Fruit fly (Drosophila melanogaster) whole organism: ENCODE results near the gene CG4968.
A peak's percentile ranks its signal among the peaks of the same experiment; 100 is the strongest.

Experiments used
- CG8478 ChIP-seq: fragments of >200 bp; optimal IDR thresholded peaks from 2 replicates; lab custom pipeline; 2018; ENCODE audit warnings: inconsistent platforms
- Dll ChIP-seq: fragments of >200 bp; optimal IDR thresholded peaks from 2 replicates; lab custom pipeline; 2017
- EcR ChIP-seq, 2 experiments: fragments of >200 bp; optimal IDR thresholded peaks; 2 replicates each; lab custom pipeline; 2017; ENCODE audit warnings: missing biosample characterization in 2 of 2, missing genetic modification characterization in 2 of 2, missing genetic modification reagents in 2 of 2
- pan ChIP-seq: fragments of >200 bp; optimal IDR thresholded peaks from 2 replicates; lab custom pipeline; 2017
- psq ChIP-seq: fragments of >200 bp; optimal IDR thresholded peaks from 2 replicates; lab custom pipeline; 2017
- usp ChIP-seq: fragments of >200 bp; optimal IDR thresholded peaks from 2 replicates; lab custom pipeline; 2017; ENCODE audit warnings: missing biosample characterization, missing genetic modification characterization, mixed read lengths

Gene CG4968

DNA sequence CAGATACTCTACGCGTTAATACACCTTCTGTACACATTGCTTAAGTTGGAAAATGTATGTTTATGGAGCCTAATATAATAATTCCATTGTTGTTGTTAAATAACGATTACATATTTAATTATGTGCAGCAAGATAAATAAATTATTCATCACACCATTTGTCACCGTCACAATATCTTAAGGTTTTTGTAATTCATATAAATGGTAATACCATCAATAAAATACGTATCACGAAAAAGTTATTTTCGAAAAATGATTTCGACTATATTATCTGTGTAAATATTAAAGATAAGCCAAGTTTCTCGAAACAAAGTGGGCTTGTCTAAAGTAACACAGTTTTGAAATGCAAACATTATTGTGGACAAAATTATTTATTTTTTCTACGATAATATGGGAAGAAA lies 15.5 kb downstream of the CG4968 start, which contains the start of gene CG4995:
CG4995 (plus strand) TSS at position 301 of the 400 bp plus-strand sequence.
- TF ChIP-seq EcR (GFP tag; optimal IDR thresholded peaks at IDR 0.05; lab: Kevin White, UChicago) (no peak), CG8478 (lab: Kevin White, UChicago) (no peak), Dll (lab: Kevin White, UChicago) (no peak), pan (no peak), usp (GFP tag; lab: Kevin White, UChicago) (no peak), psq (lab: Kevin White, UChicago) (no peak)

DNA sequence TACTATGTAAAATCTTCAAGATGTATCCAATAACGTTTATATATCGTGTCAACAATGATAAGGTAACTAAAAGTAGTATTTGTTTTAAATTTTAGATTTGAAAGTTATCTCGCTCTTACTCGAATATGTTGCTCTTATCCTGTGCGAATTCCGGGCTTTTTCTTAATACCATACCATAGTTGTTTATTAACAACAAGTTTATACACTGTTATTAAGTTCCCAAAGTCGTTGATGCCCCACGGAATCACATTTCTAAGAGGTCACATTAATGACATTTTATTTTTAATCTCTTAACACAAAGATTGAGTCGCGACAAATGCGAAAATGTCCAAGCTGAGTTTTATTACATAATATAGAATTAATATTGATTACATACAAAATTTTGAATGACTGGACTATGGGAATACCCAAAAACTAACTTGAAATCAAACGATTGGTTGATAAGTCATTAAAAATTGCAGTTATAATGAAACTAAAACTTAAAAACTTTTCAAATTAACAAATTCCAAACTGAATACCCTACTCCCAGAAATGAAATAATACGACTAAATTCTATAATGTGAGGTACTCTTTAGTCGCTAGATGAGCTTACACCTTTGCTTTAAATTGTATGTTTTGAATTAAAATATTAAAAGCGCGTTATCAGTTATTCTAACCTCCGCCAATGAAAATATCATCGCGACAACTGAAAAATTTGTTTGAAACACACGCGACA lies 16.2 kb downstream of the CG4968 start, which contains the start of gene CG5381:
CG5381 (minus strand) TSS at position 330 of the 715 bp plus-strand sequence.
- TF ChIP-seq Dll (lab: Kevin White, UChicago) (no peak), psq (lab: Kevin White, UChicago) (no peak), CG8478 (lab: Kevin White, UChicago) (no peak), usp (GFP tag; lab: Kevin White, UChicago) (no peak)

DNA sequence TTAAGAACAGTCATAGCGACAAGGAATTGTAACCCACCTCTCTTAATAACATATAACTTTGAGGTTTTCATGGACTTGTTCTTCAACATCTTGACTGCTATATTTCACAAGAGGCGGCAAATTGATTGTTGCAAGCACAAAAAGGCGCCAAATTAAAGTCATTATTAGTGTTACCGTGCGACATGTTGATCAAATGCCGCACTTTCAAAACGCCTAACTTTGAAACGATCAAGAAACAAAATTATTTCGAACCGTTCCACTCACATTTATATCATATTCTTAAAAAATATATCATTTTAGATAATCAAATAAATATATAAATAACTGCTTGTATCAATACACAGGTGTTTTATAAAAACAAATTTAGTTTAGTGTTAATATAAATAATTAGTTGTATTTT lies 21.1 kb downstream of the CG4968 start, which contains the start of gene RnrL:
RnrL (minus strand) TSS at position 154 of the 400 bp plus-strand sequence.
- TF ChIP-seq pan (no peak), usp (GFP tag; lab: Kevin White, UChicago) (no peak)

DNA sequence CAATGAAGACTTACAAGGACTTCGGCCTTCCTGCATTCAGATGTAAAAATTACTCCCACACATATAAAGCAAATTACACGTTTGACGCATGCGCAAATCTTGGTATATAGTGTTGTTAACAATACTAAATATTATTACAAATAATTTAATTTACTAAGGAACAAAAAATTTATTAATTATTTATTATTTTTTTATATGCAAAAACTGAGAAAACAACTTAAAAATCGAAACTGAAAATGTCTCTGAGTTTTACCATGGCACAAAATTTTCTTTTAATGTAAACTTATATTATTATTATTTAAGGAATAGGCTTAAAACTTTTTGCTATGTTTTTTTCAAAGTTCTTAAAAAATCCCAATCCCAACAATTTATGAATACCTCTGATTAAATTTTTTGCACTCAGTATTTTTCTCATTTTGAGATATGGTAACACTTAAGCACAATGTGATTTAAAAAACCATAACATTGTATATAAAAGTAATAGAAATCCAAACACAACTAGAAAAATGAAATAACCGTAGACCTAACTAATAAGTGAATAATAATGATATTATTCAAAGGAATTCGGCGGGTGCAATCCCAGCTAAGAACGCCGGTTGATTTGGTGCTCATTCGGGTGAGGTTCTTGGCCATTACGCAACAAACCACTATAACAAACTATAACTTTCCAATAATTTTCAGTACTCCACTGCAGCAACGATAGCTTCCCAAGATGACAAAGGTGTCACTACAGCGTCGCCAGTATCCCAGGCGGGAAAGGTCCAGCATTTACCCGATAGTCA lies 24.5 kb downstream of the CG4968 start, which contains the start of the genes Schip1 and Cox10:
Schip1 (minus strand) TSS at position 51 of the 782 bp plus-strand sequence.
Cox10 (plus strand) TSS at position 406 of the 782 bp plus-strand sequence.
- TF ChIP-seq pan (no peak), psq (lab: Kevin White, UChicago) (no peak), Dll (lab: Kevin White, UChicago) (no peak), EcR (GFP tag; optimal IDR thresholded peaks at IDR 0.05; lab: Kevin White, UChicago) (no peak), usp (GFP tag; lab: Kevin White, UChicago) (no peak), CG8478 (lab: Kevin White, UChicago) (no peak)

- TF ChIP-seq psq (lab: Kevin White, UChicago) (no peak), EcR (GFP tag; optimal IDR thresholded peaks at IDR 0.05; lab: Kevin White, UChicago) (no peak), Dll (lab: Kevin White, UChicago) (no peak), usp (GFP tag; lab: Kevin White, UChicago) (no peak), CG8478 (lab: Kevin White, UChicago) (no peak), pan (no peak)
Observed at dm6 chr2L:10333091-10333991, 26.6 kb downstream of the CG4968 start, which contains the start of gene GATAd. Gene GATAd, plus strand, starts transcription at chr2L:10333734.

DNA sequence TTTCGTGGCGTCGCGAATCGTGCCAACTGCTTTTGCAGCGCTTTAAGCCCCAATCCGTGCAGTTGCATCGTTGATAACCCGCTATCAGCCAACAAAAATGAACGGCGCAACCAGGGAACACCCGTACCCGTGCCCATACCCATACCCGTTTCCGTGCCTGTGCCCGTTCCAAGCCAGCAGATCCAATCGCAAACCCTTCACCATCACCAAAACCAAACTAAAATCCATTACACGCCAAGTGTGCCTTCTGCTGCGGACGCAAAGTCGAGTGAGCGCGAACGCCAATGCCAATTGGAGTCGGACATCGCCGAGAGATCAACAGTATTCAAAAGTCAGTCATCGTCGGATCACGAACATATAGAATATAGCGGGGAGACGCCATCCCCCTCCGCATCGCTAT lies 27.5 kb downstream of the CG4968 start:
- TF ChIP-seq pan: no peak
- no peak for TF ChIP-seq Dll (lab: Kevin White, UChicago)

dm6 chr2L:10334854-10335277 lies 28.1 kb downstream of the CG4968 start:
- TF ChIP-seq usp (GFP tag; lab: Kevin White, UChicago): no peak
- TF ChIP-seq CG8478 (lab: Kevin White, UChicago): peak; percentile 74

DNA sequence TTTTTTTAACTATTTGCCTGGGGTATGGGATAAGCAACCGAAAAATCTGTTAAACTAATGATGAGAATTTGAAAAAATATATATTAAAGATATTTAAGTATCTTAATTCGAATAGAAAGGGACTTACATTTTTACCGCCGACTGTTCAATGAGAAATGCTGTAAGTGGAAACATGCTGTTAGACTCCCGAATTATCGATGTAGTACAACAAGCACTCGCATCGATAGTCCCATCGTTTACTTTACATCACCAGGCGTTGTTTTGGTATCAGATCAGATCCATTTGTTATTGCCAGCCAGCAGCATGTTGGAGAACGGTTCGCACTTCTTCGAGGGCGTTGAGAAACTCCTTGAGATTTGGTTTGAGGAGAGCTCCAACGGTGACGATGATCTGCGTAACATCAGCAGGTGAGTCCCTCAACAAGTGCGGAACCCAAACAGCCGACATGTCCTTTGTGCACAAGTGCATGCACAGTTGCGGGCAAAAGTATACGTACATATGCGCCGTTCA lies 32.5 kb downstream of the CG4968 start, which contains the start of gene SamDC:
SamDC (plus strand) TSS at position 246 of the 510 bp plus-strand sequence.
- TF ChIP-seq EcR (GFP tag; optimal IDR thresholded peaks at IDR 0.05; lab: Kevin White, UChicago) (no peak), usp (GFP tag; lab: Kevin White, UChicago) (no peak), Dll (lab: Kevin White, UChicago) (no peak)

- TF ChIP-seq pan: no peak
Observed at dm6 chr2L:10339841-10340240, 33.1 kb downstream of the CG4968 start.

- no peak for TF ChIP-seq usp (GFP tag; lab: Kevin White, UChicago)
- no peak for TF ChIP-seq EcR (GFP tag; optimal IDR thresholded peaks at IDR 0.05; lab: Kevin White, UChicago)
- TF ChIP-seq psq (lab: Kevin White, UChicago): no peak
- TF ChIP-seq CG8478 (lab: Kevin White, UChicago): no peak
- no peak for TF ChIP-seq pan
- no peak for TF ChIP-seq Dll (lab: Kevin White, UChicago)
Observed at dm6 chr2L:10341405-10341804, 34.7 kb downstream of the CG4968 start, which contains the start of gene CG31715. Gene CG31715, plus strand, starts transcription at chr2L:10341616.

DNA sequence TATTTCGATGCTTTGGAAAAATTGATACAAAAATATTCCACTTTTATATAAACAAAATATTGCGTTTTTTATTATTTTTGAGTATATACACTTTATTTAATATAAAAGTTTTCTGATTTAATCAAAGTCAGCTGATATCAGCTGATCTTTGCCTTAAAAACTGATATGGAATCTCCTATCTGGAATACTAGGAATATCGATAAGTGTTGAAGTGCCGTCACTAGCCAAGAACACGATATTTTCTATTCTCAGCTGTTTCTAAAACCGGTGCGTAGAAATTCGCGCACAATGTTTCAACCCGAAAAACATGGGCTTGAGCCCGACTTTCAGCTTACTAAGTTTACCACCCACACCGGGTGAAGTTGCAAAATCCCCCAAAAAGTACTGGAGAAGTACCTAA lies 35.7 kb downstream of the CG4968 start, which contains the start of gene Sps2:
Sps2 (plus strand) TSS at position 124 of the 400 bp plus-strand sequence.
- no peak for TF ChIP-seq pan
- TF ChIP-seq usp (GFP tag; lab: Kevin White, UChicago): no peak
- no peak for TF ChIP-seq CG8478 (lab: Kevin White, UChicago)
- no peak for TF ChIP-seq Dll (lab: Kevin White, UChicago)
- TF ChIP-seq psq (lab: Kevin White, UChicago): no peak
- TF ChIP-seq EcR (GFP tag; optimal IDR thresholded peaks at IDR 0.05; lab: Kevin White, UChicago): no peak
